1 fruit fly cellular context compared by ENCODE assay signal in the genomic region with DNA sequence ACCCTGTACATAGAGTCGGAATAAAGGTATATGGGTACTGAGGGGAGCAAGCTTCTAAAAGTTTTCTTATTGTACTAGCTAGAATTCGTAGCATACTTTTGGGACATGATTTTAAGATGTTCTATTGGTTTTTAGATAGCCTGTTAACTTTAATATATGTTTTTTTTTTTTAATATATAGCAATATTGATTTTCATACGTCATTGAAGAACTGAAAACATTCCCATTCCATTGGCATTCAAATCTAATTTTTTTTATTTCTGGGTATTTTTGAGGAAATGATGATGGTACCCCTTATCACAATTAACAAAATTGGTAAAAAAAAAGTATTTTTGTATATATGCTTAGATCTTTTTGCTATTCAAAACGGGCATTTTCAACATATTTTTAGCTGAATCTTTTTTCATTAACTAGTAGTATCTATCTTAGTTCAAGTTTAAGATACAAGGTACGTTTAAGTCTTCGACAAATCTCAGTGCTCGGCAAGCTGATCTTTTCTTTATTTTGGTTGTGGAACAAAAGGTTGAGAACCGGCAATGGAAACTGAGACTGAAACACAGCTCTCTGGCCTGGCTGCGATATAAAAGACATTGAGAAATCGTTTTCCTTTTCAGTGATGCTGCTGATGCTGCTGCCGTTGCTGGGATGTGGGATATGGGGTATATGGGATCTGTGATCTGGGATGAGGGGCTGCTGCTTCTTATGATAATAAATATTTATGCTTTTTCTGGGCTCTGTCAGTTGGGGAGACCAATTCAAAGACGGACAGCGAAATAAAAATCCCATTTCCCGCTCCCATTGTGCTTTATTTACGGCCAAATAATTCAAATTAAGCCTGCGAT.
A peak's percentile ranks its signal among the peaks of the same experiment; 100 is the strongest.
TF ChIP-seq lines count a peak whose summit lies in the region.

No protein-coding gene starts in this region.

TF ChIP-seq in whole organism, embryonic, 481 proteins besides CTCF, POLR2A, EP300 and RAD21 (continued from another document):
- TF ChIP-seq Elba2 (GFP tag; optimal IDR thresholded peaks at IDR 0.05; lab: Kevin White, UChicago): no peak
- TF ChIP-seq twi (tag; optimal IDR thresholded peaks at IDR 0.05; lab: Kevin White, UChicago): no peak
- no peak for TF ChIP-seq stc (GFP tag; IDR thresholded peaks at IDR 0.05; lab: Robert Waterston, UW)
- TF ChIP-seq Dip3 (GFP tag; optimal IDR thresholded peaks at IDR 0.05; lab: Kevin White, UChicago): no peak
- no peak for TF ChIP-seq fu2 (GFP tag; optimal IDR thresholded peaks at IDR 0.05; lab: Kevin White, UChicago)
- TF ChIP-seq lmd (GFP tag; IDR thresholded peaks at IDR 0.05; lab: Robert Waterston, UW): peak; percentile 31; the same call in 1 of the 2 replicates
- TF ChIP-seq CG18476 (GFP tag; optimal IDR thresholded peaks at IDR 0.05; lab: Kevin White, UChicago): no peak
- peak; percentile 39; the same call in 1 of the 2 replicates for TF ChIP-seq Xrp1 (GFP tag; IDR thresholded peaks at IDR 0.05; lab: Robert Waterston, UW)
- TF ChIP-seq CG12744 (GFP tag; optimal IDR thresholded peaks at IDR 0.05; lab: Kevin White, UChicago): no peak
- no peak for TF ChIP-seq wor (GFP tag; IDR thresholded peaks at IDR 0.05; lab: Robert Waterston, UW)
- no peak for TF ChIP-seq crc (GFP tag; optimal IDR thresholded peaks at IDR 0.05; lab: Kevin White, UChicago)
- TF ChIP-seq CG12104 (GFP tag; optimal IDR thresholded peaks at IDR 0.05; lab: Kevin White, UChicago): peak; percentile 49
- 0 out of 2 replicates have a peak, but pooled peaks have one; percentile 12 for TF ChIP-seq H2.0 (GFP tag; IDR thresholded peaks at IDR 0.05; lab: Robert Waterston, UW)
- peak; percentile 57 for TF ChIP-seq CG10209 (GFP tag; optimal IDR thresholded peaks at IDR 0.05; lab: Kevin White, UChicago)
- TF ChIP-seq CG7786 (GFP tag; optimal IDR thresholded peaks at IDR 0.05; lab: Kevin White, UChicago): no peak
- no peak for TF ChIP-seq Optix (GFP tag; IDR thresholded peaks at IDR 0.05; lab: Robert Waterston, UW)
- 0 out of 2 replicates have a peak, but pooled peaks have one; percentile 22 for TF ChIP-seq CG32767 (GFP tag; IDR thresholded peaks at IDR 0.05; lab: Robert Waterston, UW)
- no peak for TF ChIP-seq odd (GFP tag; optimal IDR thresholded peaks at IDR 0.05; lab: Kevin White, UChicago)
- no peak for TF ChIP-seq CG14860 (GFP tag; IDR thresholded peaks at IDR 0.05; lab: Robert Waterston, UW; ENCODE audit: partially characterized antibody)
- TF ChIP-seq CG1647 (GFP tag; optimal IDR thresholded peaks at IDR 0.05; lab: Kevin White, UChicago): no peak
- TF ChIP-seq CG8281 (tag; optimal IDR thresholded peaks at IDR 0.05; lab: Kevin White, UChicago): no peak
- no peak for TF ChIP-seq dati (GFP tag; IDR thresholded peaks at IDR 0.05; lab: Robert Waterston, UW)
- no peak for TF ChIP-seq gro (GFP tag; optimal IDR thresholded peaks at IDR 0.05; lab: Kevin White, UChicago)
- TF ChIP-seq dan (GFP tag; IDR thresholded peaks at IDR 0.05; lab: Robert Waterston, UW): no peak
- TF ChIP-seq CG18262 (tag; optimal IDR thresholded peaks at IDR 0.05; lab: Kevin White, UChicago): peak; percentile 82
- no peak for TF ChIP-seq klu (GFP tag; IDR thresholded peaks at IDR 0.05; lab: Robert Waterston, UW)
- TF ChIP-seq CG8089 (GFP tag; optimal IDR thresholded peaks at IDR 0.05; lab: Kevin White, UChicago): no peak
- no peak for TF ChIP-seq jing (GFP tag; optimal IDR thresholded peaks at IDR 0.05; lab: Kevin White, UChicago)
- no peak for TF ChIP-seq hth (optimal IDR thresholded peaks at IDR 0.05; lab: Kevin White, UChicago)
- TF ChIP-seq toy (GFP tag; IDR thresholded peaks at IDR 0.05; lab: Robert Waterston, UW): no peak
- TF ChIP-seq nmo (GFP tag; optimal IDR thresholded peaks at IDR 0.05; lab: Kevin White, UChicago): peak; percentile 72
- no peak for TF ChIP-seq CG3163 (GFP tag; optimal IDR thresholded peaks at IDR 0.05; lab: Kevin White, UChicago)
- no peak for TF ChIP-seq pzg (GFP tag; optimal IDR thresholded peaks at IDR 0.05; lab: Kevin White, UChicago)
- no peak for TF ChIP-seq ssp (GFP tag; IDR thresholded peaks at IDR 0.05; lab: Robert Waterston, UW)
- no peak for TF ChIP-seq B-H2 (GFP tag; optimal IDR thresholded peaks at IDR 0.05; lab: Kevin White, UChicago)
- TF ChIP-seq CG13287 (GFP tag; IDR thresholded peaks at IDR 0.05; lab: Robert Waterston, UW; ENCODE audit: partially characterized antibody): no peak
- TF ChIP-seq CG10274 (GFP tag; optimal IDR thresholded peaks at IDR 0.05; lab: Kevin White, UChicago): no peak
- no peak for TF ChIP-seq exex (tag; optimal IDR thresholded peaks at IDR 0.05; lab: Kevin White, UChicago)
- TF ChIP-seq Aef1 (GFP tag; IDR thresholded peaks at IDR 0.05; lab: Robert Waterston, UW): no peak
- TF ChIP-seq CG2712 (tag; optimal IDR thresholded peaks at IDR 0.05; lab: Kevin White, UChicago): peak; percentile 69
- TF ChIP-seq eyg (GFP tag; optimal IDR thresholded peaks at IDR 0.05; lab: Kevin White, UChicago): no peak
- TF ChIP-seq CG17829 (tag; optimal IDR thresholded peaks at IDR 0.05; lab: Kevin White, UChicago): peak; percentile 21
- TF ChIP-seq grn (GFP tag; optimal IDR thresholded peaks at IDR 0.05; lab: Kevin White, UChicago): no peak
- no peak for TF ChIP-seq ewg (GFP tag; optimal IDR thresholded peaks at IDR 0.05; lab: Kevin White, UChicago)
- TF ChIP-seq CG15514 (GFP tag; optimal IDR thresholded peaks at IDR 0.05; lab: Kevin White, UChicago): no peak
- no peak for TF ChIP-seq nerfin-1 (tag; optimal IDR thresholded peaks at IDR 0.05; lab: Kevin White, UChicago)
- TF ChIP-seq CG3995 (GFP tag; optimal IDR thresholded peaks at IDR 0.05; lab: Kevin White, UChicago): no peak
- peak; percentile 6 for TF ChIP-seq trem (tag; optimal IDR thresholded peaks at IDR 0.05; lab: Kevin White, UChicago)
- TF ChIP-seq CG13123 (GFP tag; optimal IDR thresholded peaks at IDR 0.05; lab: Kevin White, UChicago): no peak
- TF ChIP-seq B-H1 (GFP tag; IDR thresholded peaks at IDR 0.05; lab: Robert Waterston, UW): no peak
- TF ChIP-seq CG15601 (tag; optimal IDR thresholded peaks at IDR 0.05; lab: Kevin White, UChicago): peak; percentile 38
- TF ChIP-seq D (optimal IDR thresholded peaks at IDR 0.05; lab: Kevin White, UChicago): no peak
- peak; percentile 51 for TF ChIP-seq D (GFP tag; optimal IDR thresholded peaks at IDR 0.05; lab: Kevin White, UChicago)
- TF ChIP-seq Sin3A (optimal IDR thresholded peaks at IDR 0.05; lab: Kevin White, UChicago): no peak
- no peak for TF ChIP-seq CG6813 (GFP tag; optimal IDR thresholded peaks at IDR 0.05; lab: Kevin White, UChicago)
